Fruit fly (Drosophila melanogaster) whole organism, prepupa: ENCODE measurements around the gene wake.

ENCODE experiments used
- Blimp-1 ChIP-seq: fragments of 200-800 bp; sonication (Bioruptor generic); optimal IDR thresholded peaks from 3 replicates; lab custom pipeline; 2017; ENCODE audit warnings: missing biosample characterization, missing genetic modification characterization, mild to moderate bottlenecking, moderate library complexity, missing genetic modification reagents
- CG10669 ChIP-seq: fragments of 200-800 bp; sonication (Bioruptor generic); optimal IDR thresholded peaks from 3 replicates; lab custom pipeline; 2018; ENCODE audit warnings: missing biosample characterization, mild to moderate bottlenecking, missing genetic modification characterization, moderate library complexity
- CG11294 ChIP-seq: fragments of 200-800 bp; sonication (Bioruptor generic); IDR thresholded peaks from 2 replicates; pipeline ENCODE4 v1.3.6; 2022; ENCODE audit warnings: missing biosample characterization, missing genetic modification characterization
- CG11762 ChIP-seq: fragments of 200-800 bp; sonication (Bioruptor generic); optimal IDR thresholded peaks from 3 replicates; lab custom pipeline; 2016; ENCODE audit warnings: missing biosample characterization, missing genetic modification characterization; ENCODE audit not compliant: insufficient read depth
- CG15336 ChIP-seq: fragments of 200-800 bp; sonication (Bioruptor generic); IDR thresholded peaks from 2 replicates; pipeline ENCODE4 v1.3.6; 2022; ENCODE audit warnings: missing biosample characterization, missing genetic modification characterization
- CG1621 ChIP-seq: fragments of 200-800 bp; sonication (Bioruptor generic); optimal IDR thresholded peaks from 3 replicates; lab custom pipeline; 2018; ENCODE audit warnings: missing biosample characterization, mild to moderate bottlenecking, missing genetic modification characterization
- CG16779 ChIP-seq: fragments of 200-800 bp; sonication (Bioruptor generic); optimal IDR thresholded peaks from 3 replicates; lab custom pipeline; 2017; ENCODE audit warnings: missing biosample characterization, mild to moderate bottlenecking, missing genetic modification characterization
- CG3032 ChIP-seq: fragments of 200-800 bp; optimal IDR thresholded peaks from 2 replicates; lab custom pipeline; 2019; ENCODE audit warnings: missing biosample characterization, mild to moderate bottlenecking, missing genetic modification characterization, moderate library complexity
- CG31627 ChIP-seq: fragments of 200-800 bp; sonication (Bioruptor generic); optimal IDR thresholded peaks from 3 replicates; lab custom pipeline; 2016; ENCODE audit warnings: missing biosample characterization, missing genetic modification characterization
- CG32006 ChIP-seq: fragments of 200-800 bp; sonication (Bioruptor generic); optimal IDR thresholded peaks from 3 replicates; lab custom pipeline; 2017; ENCODE audit warnings: missing biosample characterization, mild to moderate bottlenecking, missing genetic modification characterization
- CG34406 ChIP-seq: fragments of 200-800 bp; sonication (Bioruptor generic); optimal IDR thresholded peaks from 3 replicates; lab custom pipeline; 2016; ENCODE audit warnings: missing biosample characterization, missing genetic modification characterization
- CG3919 ChIP-seq: fragments of 200-800 bp; sonication (Bioruptor generic); optimal IDR thresholded peaks from 3 replicates; lab custom pipeline; 2016; ENCODE audit warnings: missing biosample characterization, missing genetic modification characterization
- CG4318 ChIP-seq: fragments of 200-800 bp; sonication (Bioruptor generic); optimal IDR thresholded peaks from 3 replicates; lab custom pipeline; 2017; ENCODE audit warnings: missing biosample characterization, mild to moderate bottlenecking, missing genetic modification characterization
- CG6276 ChIP-seq: fragments of 200-800 bp; sonication (Bioruptor generic); optimal IDR thresholded peaks from 2 replicates; lab custom pipeline; 2017; ENCODE audit warnings: missing biosample characterization, mild to moderate bottlenecking, missing genetic modification characterization
- CG6792 ChIP-seq: fragments of 200-800 bp; sonication (Bioruptor generic); optimal IDR thresholded peaks from 3 replicates; lab custom pipeline; 2016; ENCODE audit warnings: missing biosample characterization, missing genetic modification characterization
- CG6808 ChIP-seq: fragments of 200-800 bp; sonication (Bioruptor generic); optimal IDR thresholded peaks from 3 replicates; lab custom pipeline; 2017; ENCODE audit warnings: missing biosample characterization, missing genetic modification characterization, mild to moderate bottlenecking, moderate library complexity, missing genetic modification reagents
- CG6854 ChIP-seq: fragments of 200-800 bp; sonication (Bioruptor generic); optimal IDR thresholded peaks from 2 replicates; lab custom pipeline; 2017; ENCODE audit warnings: missing biosample characterization, mild to moderate bottlenecking, missing genetic modification characterization
- CG8119 ChIP-seq: fragments of 200-800 bp; sonication (Bioruptor generic); IDR thresholded peaks from 3 replicates; pipeline ENCODE4 v1.3.6; 2022; ENCODE audit warnings: missing biosample characterization, missing genetic modification characterization
- CG8632 ChIP-seq: fragments of 200-800 bp; sonication (Bioruptor generic); optimal IDR thresholded peaks from 3 replicates; lab custom pipeline; 2016; ENCODE audit warnings: missing biosample characterization, missing genetic modification characterization
- Eip75B ChIP-seq: fragments of 200-800 bp; sonication (Bioruptor generic); optimal IDR thresholded peaks from 3 replicates; lab custom pipeline; 2016; ENCODE audit warnings: missing biosample characterization, missing genetic modification characterization
- Eip78C ChIP-seq: fragments of 200-800 bp; sonication (Bioruptor generic); peaks from one replicate; lab custom pipeline; 2016; ENCODE audit warnings: missing biosample characterization, missing genetic modification characterization
- Ets21C ChIP-seq: fragments of 200-800 bp; sonication (Bioruptor generic); optimal IDR thresholded peaks from 3 replicates; lab custom pipeline; 2016; ENCODE audit warnings: missing biosample characterization, missing genetic modification characterization
- Gug ChIP-seq: fragments of 200-800 bp; sonication (Bioruptor generic); IDR thresholded peaks from 2 replicates; pipeline ENCODE4 v1.3.6; 2022; ENCODE audit warnings: missing biosample characterization, missing genetic modification characterization
- Hr38 ChIP-seq: sonication (Bioruptor generic); optimal IDR thresholded peaks from 2 replicates; lab custom pipeline; 2016; ENCODE audit warnings: missing biosample characterization, missing genetic modification characterization
- Hr4 ChIP-seq: fragments of 200-800 bp; sonication (Bioruptor generic); optimal IDR thresholded peaks from 3 replicates; lab custom pipeline; 2016; ENCODE audit warnings: missing biosample characterization, missing genetic modification characterization
- Lpt ChIP-seq: fragments of 200-800 bp; sonication (Bioruptor generic); optimal IDR thresholded peaks from 3 replicates; lab custom pipeline; 2016; ENCODE audit warnings: missing biosample characterization, missing genetic modification characterization
- OdsH ChIP-seq: fragments of 200-800 bp; sonication (Bioruptor generic); optimal IDR thresholded peaks from 3 replicates; lab custom pipeline; 2016; ENCODE audit warnings: missing biosample characterization, missing genetic modification characterization
- Sox15 ChIP-seq: fragments of 200-800 bp; sonication (Bioruptor generic); optimal IDR thresholded peaks from 3 replicates; lab custom pipeline; 2016; ENCODE audit warnings: missing biosample characterization, missing genetic modification characterization
- achi ChIP-seq: fragments of 200-800 bp; sonication (Bioruptor generic); optimal IDR thresholded peaks from 3 replicates; lab custom pipeline; 2016; ENCODE audit warnings: missing biosample characterization, missing genetic modification characterization
- acj6 ChIP-seq: fragments of 200-800 bp; sonication (Bioruptor generic); optimal IDR thresholded peaks from 3 replicates; lab custom pipeline; 2016; ENCODE audit warnings: missing biosample characterization, missing genetic modification characterization
- cyc ChIP-seq: fragments of 200-800 bp; sonication (Bioruptor generic); optimal IDR thresholded peaks from 3 replicates; lab custom pipeline; 2016; ENCODE audit warnings: missing biosample characterization, missing genetic modification characterization
- dsx ChIP-seq: fragments of 200-800 bp; optimal IDR thresholded peaks from 3 replicates; lab custom pipeline; 2019; ENCODE audit warnings: missing biosample characterization, mild to moderate bottlenecking, missing genetic modification characterization, moderate library complexity; ENCODE audit not compliant: poor library complexity, severe bottlenecking
- eg ChIP-seq: fragments of 200-800 bp; sonication (Bioruptor generic); IDR thresholded peaks from 3 replicates; pipeline ENCODE4 v1.3.6; 2022; ENCODE audit warnings: missing biosample characterization, missing genetic modification characterization
- esn ChIP-seq: fragments of 200-800 bp; sonication (Bioruptor generic); optimal IDR thresholded peaks from 2 replicates; lab custom pipeline; 2016; ENCODE audit warnings: missing biosample characterization, mild to moderate bottlenecking, missing genetic modification characterization, moderate library complexity
- fkh ChIP-seq: fragments of 200-800 bp; sonication (Bioruptor generic); optimal IDR thresholded peaks from 3 replicates; lab custom pipeline; 2017; ENCODE audit warnings: missing biosample characterization, mild to moderate bottlenecking, missing genetic modification characterization, moderate library complexity
- lz ChIP-seq: fragments of 200-800 bp; sonication (Bioruptor generic); optimal IDR thresholded peaks from 3 replicates; lab custom pipeline; 2016; ENCODE audit warnings: missing biosample characterization, missing genetic modification characterization
- net ChIP-seq: fragments of 200-800 bp; sonication (Bioruptor generic); optimal IDR thresholded peaks from 3 replicates; lab custom pipeline; 2016; ENCODE audit warnings: missing biosample characterization, missing genetic modification characterization
- pdm3 ChIP-seq: fragments of 200-800 bp; sonication (Bioruptor generic); optimal IDR thresholded peaks from 3 replicates; lab custom pipeline; 2016; ENCODE audit warnings: missing biosample characterization, missing genetic modification characterization
- salr ChIP-seq, 2 experiments: fragments of 200-800 bp; sonication (Bioruptor generic); optimal IDR thresholded peaks; 3 replicates each; lab custom pipeline; 2016 to 2018; ENCODE audit warnings: missing biosample characterization in 2 of 2, missing genetic modification characterization in 2 of 2, mild to moderate bottlenecking in 1 of 2
- spab ChIP-seq: fragments of 200-800 bp; sonication (Bioruptor generic); optimal IDR thresholded peaks from 2 replicates; lab custom pipeline; 2017; ENCODE audit warnings: missing biosample characterization, mild to moderate bottlenecking, missing genetic modification characterization, missing genetic modification reagents
- ss ChIP-seq, 2 experiments: fragments of 200-800 bp; sonication (Bioruptor generic); optimal IDR thresholded peaks; 2 replicates in 1 of 2; 3 replicates in 1 of 2; lab custom pipeline; 2017 to 2018; ENCODE audit warnings: mild to moderate bottlenecking in 2 of 2, missing biosample characterization in 2 of 2, missing genetic modification characterization in 2 of 2, moderate library complexity in 1 of 2
- svp ChIP-seq: fragments of 200-800 bp; sonication (Bioruptor generic); peaks from one replicate; lab custom pipeline; 2016; ENCODE audit warnings: missing biosample characterization, missing genetic modification characterization
- topi ChIP-seq: fragments of 200-800 bp; sonication (Bioruptor generic); optimal IDR thresholded peaks from 3 replicates; lab custom pipeline; 2016; ENCODE audit warnings: missing biosample characterization, missing genetic modification characterization
- vri ChIP-seq: fragments of 200-800 bp; sonication (Bioruptor generic); optimal IDR thresholded peaks from 3 replicates; lab custom pipeline; 2016; ENCODE audit warnings: missing biosample characterization, mild to moderate bottlenecking, missing genetic modification characterization

wake gene

DNA sequence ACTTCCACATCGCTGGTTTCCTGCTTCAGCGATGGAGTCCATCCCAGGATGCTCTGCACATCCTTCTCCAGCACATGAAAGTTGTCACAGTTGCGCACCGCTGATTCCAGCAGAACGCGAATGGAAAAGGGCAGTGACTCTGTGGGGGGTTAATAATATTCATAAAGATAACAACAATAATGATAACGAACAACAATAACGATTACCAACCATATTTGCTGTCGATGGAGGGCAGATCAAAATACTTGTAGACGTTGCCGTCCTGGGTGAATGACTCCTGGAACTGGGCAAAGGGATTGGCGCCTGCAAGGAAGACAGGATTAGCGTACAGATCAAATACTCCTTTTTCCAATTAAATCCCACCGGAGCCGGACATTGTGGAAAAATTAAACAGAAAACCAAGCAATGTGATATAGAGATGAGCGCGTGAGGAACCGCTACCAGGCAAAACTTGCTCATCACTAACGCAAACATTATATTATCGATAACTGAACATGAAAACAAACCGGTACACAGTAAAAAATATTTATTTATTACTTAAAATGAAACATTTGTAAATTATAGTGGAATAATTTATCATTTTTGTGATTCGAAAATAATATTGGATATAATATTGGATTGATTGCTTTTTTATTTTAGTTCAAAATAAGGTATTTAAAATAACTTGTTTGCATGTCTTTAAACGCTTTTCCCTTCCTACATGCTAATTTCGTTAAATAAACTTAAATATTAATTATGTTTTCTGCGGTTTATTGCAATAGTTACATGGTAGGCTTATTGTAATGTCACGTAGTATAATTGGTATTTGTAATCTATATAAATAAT lies 84.8 kb downstream of the wake start, which contains the start of gene Irp-1A (continued):
- TF ChIP-seq CG6792, result peak; percentile 50
- TF ChIP-seq ss (GFP tag; optimal IDR thresholded peaks at IDR 0.05; lab: Kevin White, UChicago), result peak in 1 of 2 experiments; percentile 44
- no peak for TF ChIP-seq spab (GFP tag; lab: Kevin White, UChicago)
- TF ChIP-seq CG6808 (GFP tag; lab: Kevin White, UChicago), result peak; percentile 32
- TF ChIP-seq net (GFP tag; lab: Kevin White, UChicago), result peak; percentile 55
- peak; percentile 68 for TF ChIP-seq CG3919
- peak; percentile 97 for TF ChIP-seq svp (GFP tag; lab: Kevin White, UChicago)
- TF ChIP-seq CG4318 (GFP tag; lab: Kevin White, UChicago), result no peak
- peak; percentile 22; the same call in 1 of the 2 replicates for TF ChIP-seq CG11294 (GFP tag; lab: Robert Waterston, UW)
- TF ChIP-seq CG3032 (tag; lab: Kevin White, UChicago), result peak; percentile 78
- TF ChIP-seq Hr38 (GFP tag; lab: Kevin White, UChicago), result no peak
- no peak for TF ChIP-seq CG16779 (tag; lab: Kevin White, UChicago)
- peak; percentile 47 for TF ChIP-seq CG11762 (GFP tag; lab: Kevin White, UChicago)
- TF ChIP-seq CG1621 (tag; lab: Kevin White, UChicago), result no peak
- TF ChIP-seq CG31627 (GFP tag; lab: Kevin White, UChicago), result peak; percentile 32
- TF ChIP-seq vri (GFP tag; lab: Kevin White, UChicago), result peak; percentile 54
- TF ChIP-seq dsx, result peak; percentile 78
- TF ChIP-seq Eip78C (GFP tag; lab: Kevin White, UChicago), result peak; percentile 89
- peak; percentile 51 for TF ChIP-seq acj6 (GFP tag; lab: Kevin White, UChicago)
- TF ChIP-seq salr (GFP tag; optimal IDR thresholded peaks at IDR 0.05; lab: Kevin White, UChicago), result peak in 1 of 2 experiments; percentile 24
- TF ChIP-seq Eip75B (GFP tag; lab: Kevin White, UChicago), result peak; percentile 46
- TF ChIP-seq OdsH, result peak; percentile 71
- no peak for TF ChIP-seq Ets21C
- TF ChIP-seq CG32006 (GFP tag; lab: Kevin White, UChicago), result peak; percentile 62
- peak; percentile 54 for TF ChIP-seq Lpt (GFP tag; lab: Kevin White, UChicago)
- TF ChIP-seq Gug (GFP tag; lab: Robert Waterston, UW), result peak; percentile 66
- peak; percentile 84; the same call in 2 of the 3 replicates for TF ChIP-seq eg
- TF ChIP-seq CG6854, result no peak

DNA sequence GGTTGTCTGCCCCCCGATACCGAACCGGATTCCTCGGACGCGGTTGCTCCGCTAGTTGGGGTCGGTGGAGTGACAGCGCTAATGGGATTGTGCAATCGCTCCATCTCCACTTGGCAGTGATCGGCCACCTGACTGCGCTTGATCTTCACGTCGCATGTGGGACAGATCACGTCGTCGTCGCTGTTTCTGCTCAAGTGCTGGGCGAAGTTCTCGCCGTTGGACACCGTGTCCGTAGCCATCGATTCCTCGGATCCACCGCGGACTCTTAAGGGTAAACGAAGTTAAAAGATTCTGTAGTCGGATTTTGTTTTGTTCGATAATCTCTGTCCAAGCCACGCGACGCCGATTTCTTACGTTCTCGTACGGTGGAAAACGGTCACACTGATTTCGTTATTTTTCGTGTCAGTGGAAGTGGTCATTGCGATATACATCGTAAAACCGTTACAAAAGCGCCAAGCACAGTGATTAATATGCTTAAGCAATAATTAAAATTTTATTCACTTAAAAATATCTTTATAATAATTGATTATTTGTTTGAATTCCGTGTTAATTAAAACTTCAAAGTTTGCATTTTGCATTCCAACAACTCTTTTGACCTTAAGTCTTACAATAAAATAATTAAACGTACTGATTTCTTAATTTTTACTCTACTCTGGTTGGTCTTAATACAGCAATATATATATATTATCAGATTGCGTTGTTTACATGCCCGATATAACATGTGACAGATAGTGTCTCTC lies 86.6 kb downstream of the wake start, which contains the start of gene RNF220:
Gene RNF220, minus strand, starts transcription at position 384 of the 740 bp plus-strand sequence.
- no peak for TF ChIP-seq spab (GFP tag; lab: Kevin White, UChicago)
- TF ChIP-seq CG11762 (GFP tag; lab: Kevin White, UChicago), result peak; percentile 3
- TF ChIP-seq cyc, result no peak
- TF ChIP-seq CG32006 (GFP tag; lab: Kevin White, UChicago), result peak; percentile 48
- peak in 1 of 2 experiments; percentile 51 for TF ChIP-seq salr (GFP tag; optimal IDR thresholded peaks at IDR 0.05; lab: Kevin White, UChicago)
- TF ChIP-seq CG8632, result peak; percentile 23
- TF ChIP-seq fkh, result peak; percentile 26
- peak; percentile 49 for TF ChIP-seq OdsH
- TF ChIP-seq achi (GFP tag; lab: Kevin White, UChicago), result peak; percentile 31
- peak; percentile 12 for TF ChIP-seq CG34406 (GFP tag; lab: Kevin White, UChicago)
- peak; percentile 64 for TF ChIP-seq Eip78C (GFP tag; lab: Kevin White, UChicago)
- no peak for TF ChIP-seq CG6808 (GFP tag; lab: Kevin White, UChicago)
- TF ChIP-seq ss (GFP tag; optimal IDR thresholded peaks at IDR 0.05; lab: Kevin White, UChicago), result no peak
- peak; percentile 57 for TF ChIP-seq Hr4 (GFP tag; lab: Kevin White, UChicago)
- TF ChIP-seq esn (GFP tag; lab: Kevin White, UChicago), result peak; percentile 28
- TF ChIP-seq topi (GFP tag; lab: Kevin White, UChicago), result no peak
- peak; percentile 50 for TF ChIP-seq net (GFP tag; lab: Kevin White, UChicago)
- peak; percentile 19; the same call in 1 of the 3 replicates for TF ChIP-seq CG8119
- TF ChIP-seq CG15336 (GFP tag; lab: Robert Waterston, UW), result 0 out of 2 replicates have a peak, but pooled peaks have one; percentile 24
- peak; percentile 37 for TF ChIP-seq Sox15 (GFP tag; lab: Kevin White, UChicago)
- TF ChIP-seq lz (GFP tag; lab: Kevin White, UChicago), result no peak
- TF ChIP-seq pdm3 (GFP tag; lab: Kevin White, UChicago), result peak; percentile 34
- peak; percentile 24 for TF ChIP-seq CG10669 (GFP tag; lab: Kevin White, UChicago)
- no peak for TF ChIP-seq Blimp-1 (GFP tag; lab: Kevin White, UChicago)
- TF ChIP-seq eg, result peak; percentile 67; the same call in 2 of the 3 replicates
- TF ChIP-seq acj6 (GFP tag; lab: Kevin White, UChicago), result peak; percentile 48
- TF ChIP-seq CG6276, result no peak
- TF ChIP-seq svp (GFP tag; lab: Kevin White, UChicago), result peak; percentile 66
- TF ChIP-seq Gug (GFP tag; lab: Robert Waterston, UW), result no peak
- TF ChIP-seq CG4318 (GFP tag; lab: Kevin White, UChicago), result peak; percentile 20
- peak; percentile 15 for TF ChIP-seq CG3032 (tag; lab: Kevin White, UChicago)
- TF ChIP-seq, all 60 proteins: peak for 22
